Worm (Caenorhabditis elegans) whole organism, dauer: ENCODE measurements around the gene sax-3.

Experiments used
- unc-62 ChIP-seq: sonication (generic microtip); optimal IDR thresholded peaks from 2 replicates; lab custom pipeline; 2017; ENCODE audit warnings: missing biosample characterization, missing genetic modification reagents, missing genetic modification characterization

sax-3 gene

DNA sequence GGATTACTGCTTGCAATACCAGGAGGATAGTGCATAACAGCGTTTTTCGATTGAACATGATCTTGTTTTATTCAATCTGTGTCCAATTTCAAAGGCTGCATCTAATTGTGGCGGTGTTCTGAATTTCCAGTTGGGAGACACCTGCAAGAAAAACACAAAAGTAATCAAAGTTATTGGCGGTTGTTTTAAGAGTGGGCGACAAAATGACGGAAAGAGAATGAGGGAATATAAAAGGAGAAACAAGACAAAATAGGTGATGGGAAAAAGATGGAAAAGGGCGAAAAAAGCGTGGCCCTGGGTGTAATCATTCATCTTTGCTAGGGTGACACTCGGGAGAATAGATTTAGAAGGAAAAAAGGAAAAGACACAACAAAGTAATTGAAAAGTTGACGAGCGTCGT lies at the start of gene sax-3, which contains the start of gene ZK377.15:
TSS of gene sax-3 (minus strand) at position 143 of the 400 bp plus-strand sequence.
TSS of gene ZK377.15 (minus strand) at position 101 of the 400 bp plus-strand sequence.
- no peak for TF ChIP-seq unc-62 (GFP tag; lab: Kevin White, UChicago)

DNA sequence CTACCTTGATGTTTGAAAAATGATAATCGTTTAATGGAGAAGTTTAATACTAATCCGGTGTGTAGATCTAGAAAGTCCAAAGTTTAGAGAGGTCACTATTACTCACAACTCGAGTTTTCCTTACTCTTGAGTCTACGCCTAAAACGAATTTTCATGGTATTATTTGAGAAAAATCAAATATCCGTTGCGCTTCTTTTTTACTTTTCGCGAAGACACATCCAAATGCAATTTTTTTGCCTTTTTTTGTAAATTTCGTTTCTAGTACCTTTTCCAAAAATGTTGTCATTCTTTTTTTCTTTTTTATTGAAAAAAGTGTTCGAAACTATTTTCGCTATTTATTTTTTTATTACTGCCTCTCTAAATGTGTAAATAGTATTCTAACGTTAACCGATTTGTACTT lies 48.0 kb upstream of the sax-3 start:
- no peak for TF ChIP-seq unc-62 (GFP tag; lab: Kevin White, UChicago)

DNA sequence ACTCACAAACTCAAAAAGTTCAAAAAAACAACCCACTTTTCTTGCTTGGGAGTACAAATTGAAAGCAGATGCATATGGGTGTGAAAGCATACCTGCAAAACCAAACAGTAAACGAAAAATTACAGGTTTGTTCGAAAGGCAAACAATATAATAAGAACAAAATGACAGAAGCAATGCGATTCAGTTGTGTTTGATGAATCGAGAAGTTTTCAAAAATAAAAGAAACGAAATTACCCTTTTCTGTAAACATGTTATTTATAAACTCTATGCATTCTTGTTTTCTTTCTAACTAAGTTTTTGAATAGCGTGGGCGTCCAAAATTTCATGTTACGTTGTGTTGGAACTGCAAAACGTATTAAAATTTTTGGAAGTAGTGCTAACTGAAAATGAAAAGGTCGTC lies 43.2 kb upstream of the sax-3 start, which contains the start of gene sox-4:
TSS of gene sox-4 (minus strand) at position 101 of the 400 bp plus-strand sequence.
- TF ChIP-seq unc-62 (GFP tag; lab: Kevin White, UChicago), result no peak

DNA sequence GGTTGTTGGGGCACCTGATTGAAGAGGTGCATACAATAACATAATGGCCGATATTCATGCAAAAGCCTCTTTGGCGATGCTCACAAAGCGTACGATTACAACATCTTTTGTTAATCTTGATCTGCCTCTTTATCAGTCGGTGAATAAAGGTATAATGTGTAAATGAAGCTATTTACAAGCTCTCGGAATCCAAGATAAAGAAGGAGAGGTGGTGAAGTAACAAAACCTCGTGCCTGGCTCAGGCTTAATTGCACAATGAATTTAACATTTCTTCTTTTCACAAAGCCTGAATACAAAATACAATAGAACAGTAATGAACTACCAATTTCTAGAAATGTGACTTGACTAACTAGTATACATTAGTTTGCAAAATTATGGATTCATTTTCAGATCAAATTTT lies 41.5 kb upstream of the sax-3 start:
- TF ChIP-seq unc-62 (GFP tag; lab: Kevin White, UChicago), result no peak

DNA sequence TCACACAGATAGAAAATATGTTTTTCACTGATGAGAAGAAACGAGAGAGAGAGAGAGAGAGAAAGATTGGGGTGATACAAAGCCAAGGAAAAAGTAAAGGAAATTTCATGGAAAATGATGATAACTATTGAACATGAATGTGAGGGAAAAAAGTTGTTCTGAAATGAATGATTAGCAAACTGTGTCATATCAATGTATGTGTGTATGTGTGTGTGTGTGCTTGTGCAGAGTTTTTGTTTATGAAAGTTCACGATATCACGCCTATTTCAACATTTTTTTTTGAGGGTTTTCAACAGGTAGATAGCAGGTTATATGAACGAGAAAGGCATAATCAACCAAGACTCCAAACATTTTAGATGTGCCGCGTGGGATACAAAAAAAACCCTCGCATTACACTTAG lies 40.8 kb upstream of the sax-3 start:
- no peak for TF ChIP-seq unc-62 (GFP tag; lab: Kevin White, UChicago)

DNA sequence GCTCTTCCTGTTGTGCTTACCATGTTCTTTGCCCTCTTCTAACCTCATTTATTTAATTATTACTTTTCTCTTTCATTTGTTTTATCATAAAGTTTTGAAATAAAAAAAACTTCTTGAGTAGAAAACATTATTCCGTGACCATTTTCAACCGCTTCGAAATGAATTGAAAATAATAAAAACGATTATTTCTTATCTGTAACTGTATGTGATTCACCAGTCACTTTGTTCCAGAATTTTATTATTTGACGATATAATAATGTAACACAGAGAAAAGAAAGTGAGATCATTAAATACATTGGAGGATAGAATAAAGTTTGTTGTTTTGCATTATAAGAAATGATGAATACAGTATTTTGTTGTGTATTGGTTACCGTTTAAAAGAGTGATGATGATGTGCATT lies 39.3 kb upstream of the sax-3 start:
- no peak for TF ChIP-seq unc-62 (GFP tag; lab: Kevin White, UChicago)

DNA sequence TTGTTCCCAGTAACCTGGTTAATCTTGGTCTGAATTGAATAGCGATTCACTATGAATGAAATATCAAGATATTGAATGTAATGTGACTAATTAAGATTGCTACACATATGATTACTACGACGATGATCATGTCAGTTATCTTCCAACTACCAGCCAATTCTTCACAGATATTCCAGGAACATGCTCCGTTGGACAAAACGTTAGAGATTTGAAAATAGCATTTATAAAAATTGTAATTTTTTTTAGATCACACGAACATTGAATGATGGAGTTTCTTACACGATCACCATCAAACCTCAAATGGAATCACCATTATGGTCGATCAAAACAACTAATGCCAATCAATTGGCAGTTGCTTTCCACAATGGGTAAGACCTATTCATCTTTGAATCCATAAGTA lies 37.3 kb upstream of the sax-3 start:
- TF ChIP-seq unc-62 (GFP tag; lab: Kevin White, UChicago), result no peak

DNA sequence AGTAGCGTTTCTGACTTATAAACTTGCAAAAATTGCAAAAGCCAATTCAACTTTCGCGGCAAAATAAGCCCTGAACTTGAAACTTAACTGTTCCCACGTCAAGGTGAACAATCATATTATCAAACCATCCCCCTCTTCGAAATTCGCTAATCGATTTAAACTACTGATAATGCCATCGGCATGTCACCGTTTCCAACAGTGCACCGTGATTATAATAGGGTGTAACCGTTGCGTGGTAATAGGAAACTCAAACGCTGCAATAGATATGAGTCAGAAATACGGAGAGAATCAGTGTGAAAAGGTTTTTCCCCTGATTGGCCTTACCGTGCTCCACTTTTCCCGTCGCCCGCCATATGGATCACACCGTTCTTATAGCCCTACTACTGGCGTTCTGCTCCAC lies 35.2 kb upstream of the sax-3 start:
- TF ChIP-seq unc-62 (GFP tag; lab: Kevin White, UChicago), result no peak

DNA sequence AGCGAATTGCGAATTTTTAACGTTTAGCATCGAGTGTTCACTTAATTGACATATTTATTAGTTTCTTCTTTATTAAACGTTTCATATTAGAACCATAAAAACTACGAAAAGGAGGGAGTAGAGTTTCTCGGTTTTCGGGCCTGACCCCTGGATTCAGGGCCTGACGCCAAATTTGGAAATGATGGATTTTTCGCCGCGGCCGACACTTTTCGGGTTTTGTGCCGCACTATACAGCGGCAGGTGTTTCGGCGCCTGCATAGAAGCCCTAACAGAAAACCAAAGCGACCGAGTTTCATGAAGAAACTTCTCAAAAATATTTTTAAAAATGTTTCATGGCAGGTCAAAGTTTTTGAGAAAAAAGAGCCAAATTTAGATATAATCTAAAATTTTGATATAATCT lies 34.6 kb upstream of the sax-3 start:
- TF ChIP-seq unc-62 (GFP tag; lab: Kevin White, UChicago), result no peak

DNA sequence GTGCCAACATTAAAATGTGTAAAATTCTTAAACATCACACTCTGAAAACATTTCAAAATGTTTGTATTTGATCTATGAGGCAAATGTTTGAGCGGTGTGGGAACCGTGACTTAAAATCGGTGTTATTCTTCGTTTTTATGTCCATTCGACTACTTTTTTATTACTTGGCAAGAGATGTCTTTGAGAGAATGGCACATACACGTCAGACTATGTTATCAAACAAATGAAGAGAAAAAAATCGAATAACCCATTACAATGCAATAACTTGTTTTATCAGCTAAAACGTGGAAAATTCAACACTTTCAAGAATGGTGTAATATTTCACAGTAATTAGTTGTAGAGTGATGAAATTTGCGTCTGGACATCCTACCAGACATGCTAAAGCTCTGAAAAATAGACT lies 34.1 kb upstream of the sax-3 start:
- no peak for TF ChIP-seq unc-62 (GFP tag; lab: Kevin White, UChicago)

DNA sequence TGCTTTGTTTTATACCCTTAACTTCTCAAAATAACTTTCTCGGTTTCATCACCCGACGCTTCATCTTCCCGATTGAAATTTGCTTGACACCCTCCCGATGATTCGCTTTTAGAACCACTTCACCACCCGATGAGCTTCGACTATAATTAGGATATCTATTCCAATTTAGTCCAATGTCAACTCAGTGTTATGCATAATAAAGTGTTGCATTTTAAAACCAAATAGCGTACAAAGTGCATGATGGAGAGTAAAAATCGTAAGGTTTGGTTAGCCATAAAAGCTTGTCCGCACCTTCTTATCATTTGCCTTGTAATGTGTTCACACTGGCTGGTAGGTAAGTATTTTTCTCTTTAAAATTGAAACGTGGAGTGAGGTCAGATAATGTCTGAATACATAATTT lies 33.2 kb upstream of the sax-3 start, which contains the start of gene C12D12.1:
TSS of gene C12D12.1 (plus strand) at position 301 of the 400 bp plus-strand sequence.
- no peak for TF ChIP-seq unc-62 (GFP tag; lab: Kevin White, UChicago)

DNA sequence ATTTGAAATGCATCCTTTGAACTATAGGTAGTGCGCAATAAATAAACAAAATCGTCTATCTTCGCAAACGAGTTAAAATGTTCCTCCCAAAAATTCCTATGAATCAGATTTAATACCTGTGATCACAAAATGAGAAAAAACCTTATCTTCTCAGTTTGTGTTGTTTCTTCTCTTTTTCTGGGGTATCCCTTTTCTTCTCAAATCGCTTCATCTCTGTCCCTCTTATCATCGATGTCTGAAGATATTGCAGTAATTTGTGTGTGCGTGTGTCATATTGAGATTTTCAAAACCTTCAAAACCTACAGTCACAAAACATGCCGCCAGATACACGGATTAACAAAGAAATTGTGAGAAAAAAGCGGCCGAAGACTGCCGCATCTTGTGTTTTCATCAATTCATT lies 30.0 kb upstream of the sax-3 start, which contains the start of gene glt-1:
TSS of gene glt-1 (plus strand) at position 251 of the 400 bp plus-strand sequence.
- TF ChIP-seq unc-62 (GFP tag; lab: Kevin White, UChicago), result no peak

DNA sequence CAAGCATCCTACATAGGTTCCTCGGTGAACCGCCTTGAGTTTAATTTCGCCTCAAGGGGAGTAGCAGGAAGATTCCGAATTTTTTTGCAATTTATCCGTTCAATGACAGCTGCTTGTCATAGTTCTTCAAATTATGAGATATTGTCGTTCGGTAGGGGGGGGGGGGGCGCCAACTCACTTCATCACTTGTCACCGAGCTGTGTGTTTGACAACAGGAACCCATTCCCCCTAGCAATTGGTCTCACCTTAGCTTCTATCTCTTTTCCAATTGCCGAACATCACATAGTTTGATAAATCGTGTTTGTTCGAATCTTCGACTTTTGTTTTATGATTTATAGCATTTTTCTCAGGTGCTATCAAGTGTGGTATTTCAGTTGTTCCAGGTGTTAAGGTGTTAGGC lies 28.9 kb upstream of the sax-3 start:
- no peak for TF ChIP-seq unc-62 (GFP tag; lab: Kevin White, UChicago)

DNA sequence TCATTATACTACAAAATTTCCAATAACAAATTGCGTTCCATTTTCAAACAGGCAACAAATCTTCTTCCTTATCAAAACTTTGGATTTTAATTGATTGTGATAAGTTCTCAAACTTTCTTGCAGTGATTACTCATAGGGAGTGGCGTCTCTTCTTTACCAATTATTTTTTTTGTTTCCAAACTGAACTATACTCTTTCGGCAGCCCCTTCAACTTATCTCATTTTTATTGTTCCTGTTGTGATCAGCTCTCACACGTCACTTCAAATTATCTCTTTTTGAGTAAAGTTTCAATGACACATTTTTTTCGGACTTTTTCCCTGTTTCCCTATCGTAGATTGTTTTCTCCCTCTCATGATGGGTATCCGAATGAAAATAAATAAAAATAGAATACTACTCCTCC lies 26.7 kb upstream of the sax-3 start:
- TF ChIP-seq unc-62 (GFP tag; lab: Kevin White, UChicago), result no peak

DNA sequence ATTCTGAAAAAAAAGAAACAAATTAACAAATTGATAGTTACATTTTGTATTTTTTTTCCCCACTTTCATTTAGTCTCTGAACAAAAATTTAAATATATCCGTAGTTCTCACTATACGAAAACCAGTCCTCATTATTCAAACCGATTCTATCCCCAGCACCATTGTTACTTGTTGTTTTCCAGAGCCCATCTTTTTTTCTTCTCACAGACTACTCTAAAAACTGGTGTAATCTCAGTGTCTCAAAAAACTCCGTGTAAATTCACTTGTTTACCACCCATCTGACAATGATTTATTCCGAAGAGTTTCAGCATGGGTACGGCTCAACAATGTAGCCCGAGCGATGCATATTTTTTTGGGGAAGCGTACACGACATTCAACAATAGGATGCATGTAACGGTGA lies 23.3 kb upstream of the sax-3 start, which contains the start of gene C12D12.3:
TSS of gene C12D12.3 (plus strand) at position 301 of the 400 bp plus-strand sequence.
- no peak for TF ChIP-seq unc-62 (GFP tag; lab: Kevin White, UChicago)

DNA sequence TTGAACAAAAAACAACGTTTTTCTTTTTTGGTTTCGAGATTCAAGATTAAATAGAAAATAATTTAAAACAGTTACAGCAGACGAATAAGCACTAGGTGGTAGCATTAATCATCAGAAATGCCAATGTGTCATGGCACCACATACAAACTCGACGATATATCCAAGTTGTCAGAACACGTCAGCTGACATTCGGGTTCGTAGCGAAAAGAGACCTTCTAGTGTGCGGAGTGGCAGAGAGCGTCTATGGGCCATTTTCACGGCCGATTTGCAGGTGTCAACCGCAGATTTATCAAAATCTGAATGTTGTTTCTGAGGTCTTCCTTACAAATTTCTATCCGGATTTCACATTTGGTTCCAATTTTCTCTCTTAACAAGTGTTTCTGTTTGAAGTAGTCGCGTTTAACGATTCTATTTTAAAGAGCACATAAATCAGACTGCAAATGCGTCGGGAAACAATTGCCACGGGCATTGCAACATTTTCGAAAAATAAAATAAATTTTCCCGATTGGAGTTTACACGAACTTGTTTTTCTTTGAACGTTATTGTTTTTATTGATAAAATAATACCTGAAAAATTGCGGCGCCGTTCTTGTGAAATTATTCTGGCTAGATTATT lies 22.5 kb upstream of the sax-3 start:
- TF ChIP-seq unc-62 (GFP tag; lab: Kevin White, UChicago), result no peak

DNA sequence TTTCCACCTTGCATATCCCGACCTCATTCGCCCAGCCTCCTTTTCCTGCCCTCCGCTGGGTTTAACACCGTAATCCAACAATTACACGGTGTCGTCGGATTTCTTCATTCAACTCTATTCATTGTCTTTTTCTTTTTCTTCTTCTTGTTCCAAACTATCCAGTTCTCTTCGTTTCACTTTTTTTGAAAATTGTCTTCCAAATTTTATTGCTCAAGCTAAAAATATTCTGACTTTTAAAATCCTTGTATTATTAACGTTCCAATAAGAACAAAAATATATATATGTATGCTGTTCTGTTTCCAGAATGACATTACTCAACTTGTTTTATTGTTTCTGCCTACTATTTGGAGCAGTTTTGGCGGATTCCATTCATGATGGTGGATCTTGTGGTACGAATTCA lies 14.2 kb upstream of the sax-3 start, which contains the start of gene wrt-6:
TSS of gene wrt-6 (plus strand) at position 301 of the 400 bp plus-strand sequence.
- no peak for TF ChIP-seq unc-62 (GFP tag; lab: Kevin White, UChicago)
